Fruit fly (Drosophila melanogaster): ENCODE measurements around the gene Mst77F.
A peak's percentile ranks its signal among the peaks of the same experiment; 100 is the strongest.

Mst77F gene

dm6 chr3L:20809088-20809999 lies 8.5 kb downstream of the Mst77F start, which contains the start of the genes CG3634 and HIPP1:
CG3634 (minus strand) TSS chr3L:20809272.
HIPP1 (plus strand) TSS chr3L:20809669.
- TF ChIP-seq CG12768 (GFP tag; optimal IDR thresholded peaks at IDR 0.05) (no peak), ovo (GFP tag; optimal IDR thresholded peaks at IDR 0.05) (no peak), CG5204 (GFP tag; optimal IDR thresholded peaks at IDR 0.05) (no peak), tj (GFP tag; optimal IDR thresholded peaks at IDR 0.05) (peak; percentile 25), Mnt (GFP tag; optimal IDR thresholded peaks at IDR 0.05) (peak; percentile 6), CG33017 (tag; optimal IDR thresholded peaks at IDR 0.05) (no peak), toe (GFP tag; optimal IDR thresholded peaks at IDR 0.05) (no peak), Hr96 (GFP tag; optimal IDR thresholded peaks at IDR 0.05) (no peak), cic (GFP tag; optimal IDR thresholded peaks at IDR 0.05) (no peak), CG11617 (GFP tag; optimal IDR thresholded peaks at IDR 0.05) (peak; percentile 16), kay (GFP tag; ENCODE audit: borderline replicate concordance) (no peak), cnc (optimal IDR thresholded peaks at IDR 0.05) (no peak), CG1620 (GFP tag; optimal IDR thresholded peaks at IDR 0.05) (no peak), CG7101 (tag; optimal IDR thresholded peaks at IDR 0.05) (no peak), Clk (GFP tag; optimal IDR thresholded peaks at IDR 0.05) (no peak), Crg-1 (GFP tag; optimal IDR thresholded peaks at IDR 0.05) (no peak), pad (GFP tag; optimal IDR thresholded peaks at IDR 0.05) (no peak), CG14711 (tag; optimal IDR thresholded peaks at IDR 0.05) (peak; percentile 48), CG7045 (GFP tag; optimal IDR thresholded peaks at IDR 0.05) (no peak), bab1 (GFP tag; optimal IDR thresholded peaks at IDR 0.05) (no peak)

dm6 chr3L:20800208-20800607 lies 17.6 kb downstream of the Mst77F start, which contains the start of gene Spc105R:
Spc105R (plus strand) TSS chr3L:20800410.
- TF ChIP-seq CG5204 (GFP tag; optimal IDR thresholded peaks at IDR 0.05) (no peak), ovo (GFP tag; optimal IDR thresholded peaks at IDR 0.05) (no peak), Clk (GFP tag; optimal IDR thresholded peaks at IDR 0.05) (no peak), CG7045 (GFP tag; optimal IDR thresholded peaks at IDR 0.05) (no peak), bab1 (GFP tag; optimal IDR thresholded peaks at IDR 0.05) (peak; percentile 23), kay (GFP tag; ENCODE audit: borderline replicate concordance) (no peak), cnc (optimal IDR thresholded peaks at IDR 0.05) (no peak), Crg-1 (GFP tag; optimal IDR thresholded peaks at IDR 0.05) (no peak), Mnt (GFP tag; optimal IDR thresholded peaks at IDR 0.05) (no peak), pad (GFP tag; optimal IDR thresholded peaks at IDR 0.05) (no peak), tj (GFP tag; optimal IDR thresholded peaks at IDR 0.05) (peak; percentile 2), cic (GFP tag; optimal IDR thresholded peaks at IDR 0.05) (no peak)

dm6 chr3L:20798325-20798846 lies 19.4 kb downstream of the Mst77F start, which contains the start of the genes CG3698 and tzn:
CG3698 (minus strand) TSS chr3L:20798375.
tzn (plus strand) TSS chr3L:20798645.
- TF ChIP-seq cic (GFP tag; optimal IDR thresholded peaks at IDR 0.05) (peak; percentile 46), tj (GFP tag; optimal IDR thresholded peaks at IDR 0.05) (peak; percentile 67), CG33017 (tag; optimal IDR thresholded peaks at IDR 0.05) (peak; percentile 74), CG1620 (GFP tag; optimal IDR thresholded peaks at IDR 0.05) (peak; percentile 88), ovo (GFP tag; optimal IDR thresholded peaks at IDR 0.05) (peak; percentile 92), CG7101 (tag; optimal IDR thresholded peaks at IDR 0.05) (peak; percentile 87), cnc (optimal IDR thresholded peaks at IDR 0.05) (no peak), bab1 (GFP tag; optimal IDR thresholded peaks at IDR 0.05) (peak; percentile 92), CG14711 (tag; optimal IDR thresholded peaks at IDR 0.05) (peak; percentile 67), CG7045 (GFP tag; optimal IDR thresholded peaks at IDR 0.05) (peak; percentile 85), CG12768 (GFP tag; optimal IDR thresholded peaks at IDR 0.05) (peak; percentile 68), Clk (GFP tag; optimal IDR thresholded peaks at IDR 0.05) (peak; percentile 48), toe (GFP tag; optimal IDR thresholded peaks at IDR 0.05) (peak; percentile 81), Mnt (GFP tag; optimal IDR thresholded peaks at IDR 0.05) (peak; percentile 72), pad (GFP tag; optimal IDR thresholded peaks at IDR 0.05) (peak; percentile 81), Hr96 (GFP tag; optimal IDR thresholded peaks at IDR 0.05) (peak; percentile 76), kay (GFP tag; ENCODE audit: borderline replicate concordance) (no peak), CG5204 (GFP tag; optimal IDR thresholded peaks at IDR 0.05) (no peak), Crg-1 (GFP tag; optimal IDR thresholded peaks at IDR 0.05) (peak; percentile 91), CG11617 (GFP tag; optimal IDR thresholded peaks at IDR 0.05) (peak; percentile 89)

- no peak for TF ChIP-seq CG7101 (tag; optimal IDR thresholded peaks at IDR 0.05)
- no peak for TF ChIP-seq CG12768 (GFP tag; optimal IDR thresholded peaks at IDR 0.05)
- no peak for TF ChIP-seq bab1 (GFP tag; optimal IDR thresholded peaks at IDR 0.05)
- TF ChIP-seq CG14711 (tag; optimal IDR thresholded peaks at IDR 0.05), result no peak
- TF ChIP-seq cic (GFP tag; optimal IDR thresholded peaks at IDR 0.05), result no peak
- TF ChIP-seq toe (GFP tag; optimal IDR thresholded peaks at IDR 0.05), result no peak
- TF ChIP-seq Crg-1 (GFP tag; optimal IDR thresholded peaks at IDR 0.05), result no peak
- no peak for TF ChIP-seq Mnt (GFP tag; optimal IDR thresholded peaks at IDR 0.05)
- TF ChIP-seq pad (GFP tag; optimal IDR thresholded peaks at IDR 0.05), result no peak
- no peak for TF ChIP-seq cnc (optimal IDR thresholded peaks at IDR 0.05)
- no peak for TF ChIP-seq CG1620 (GFP tag; optimal IDR thresholded peaks at IDR 0.05)
- TF ChIP-seq ovo (GFP tag; optimal IDR thresholded peaks at IDR 0.05), result no peak
These were observed 20.4 kb downstream of the Mst77F start for dm6 chr3L:20797379-20797778.

- TF ChIP-seq tj (GFP tag; optimal IDR thresholded peaks at IDR 0.05) (no peak), toe (GFP tag; optimal IDR thresholded peaks at IDR 0.05) (no peak), CG7101 (tag; optimal IDR thresholded peaks at IDR 0.05) (no peak), CG5204 (GFP tag; optimal IDR thresholded peaks at IDR 0.05) (no peak), Hr96 (GFP tag; optimal IDR thresholded peaks at IDR 0.05) (no peak), ovo (GFP tag; optimal IDR thresholded peaks at IDR 0.05) (no peak), bab1 (GFP tag; optimal IDR thresholded peaks at IDR 0.05) (no peak), cic (GFP tag; optimal IDR thresholded peaks at IDR 0.05) (no peak)
These were observed 21.1 kb downstream of the Mst77F start for dm6 chr3L:20796757-20797156.
